Worm (Caenorhabditis elegans): ENCODE data around the gene dnc-4.
A peak's percentile ranks its signal among the peaks of the same experiment; 100 is the strongest.

dnc-4 gene

DNA sequence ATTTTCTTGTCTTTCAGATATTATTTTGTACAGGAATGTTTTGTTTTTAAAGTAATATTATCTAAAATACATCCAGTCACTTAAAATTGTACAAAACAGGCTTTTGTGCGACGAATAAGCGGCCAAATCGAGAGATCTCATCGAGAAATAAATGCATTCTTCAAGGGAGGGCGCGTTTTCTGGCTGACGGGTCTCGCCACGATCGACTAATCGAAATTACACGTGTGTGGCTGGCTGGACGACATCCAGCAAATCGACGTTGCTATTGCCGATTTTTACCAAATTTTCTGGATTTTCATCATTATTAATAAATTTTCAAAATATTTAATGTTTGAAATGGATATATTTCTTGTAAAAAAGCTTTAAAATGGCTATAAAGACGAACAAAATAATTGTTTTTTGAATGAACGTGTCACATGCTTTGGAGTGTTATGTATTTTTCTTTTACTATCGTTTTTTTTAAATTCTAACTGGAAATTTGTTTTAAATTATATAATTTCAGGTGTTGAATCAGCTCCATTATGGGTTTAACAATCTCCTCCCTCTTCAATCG, 37.5 kb downstream of the dnc-4 start, which contains the start of gene arf-5:
arf-5 (plus strand) TSS at position 503 of the 553 bp plus-strand sequence.
- TF ChIP-seq lsy-2 (tag; optimal IDR thresholded peaks at IDR 0.05) (peak; percentile 59), nhr-76 (tag; optimal IDR thresholded peaks at IDR 0.05) (no peak), unc-62 (GFP tag; optimal IDR thresholded peaks at IDR 0.05) (no peak), sem-2 (GFP tag; optimal IDR thresholded peaks at IDR 0.05) (no peak), ces-1 (GFP tag; optimal IDR thresholded peaks at IDR 0.05) (peak; percentile 41), mep-1 (tag; optimal IDR thresholded peaks at IDR 0.05) (peak; percentile 40)

DNA sequence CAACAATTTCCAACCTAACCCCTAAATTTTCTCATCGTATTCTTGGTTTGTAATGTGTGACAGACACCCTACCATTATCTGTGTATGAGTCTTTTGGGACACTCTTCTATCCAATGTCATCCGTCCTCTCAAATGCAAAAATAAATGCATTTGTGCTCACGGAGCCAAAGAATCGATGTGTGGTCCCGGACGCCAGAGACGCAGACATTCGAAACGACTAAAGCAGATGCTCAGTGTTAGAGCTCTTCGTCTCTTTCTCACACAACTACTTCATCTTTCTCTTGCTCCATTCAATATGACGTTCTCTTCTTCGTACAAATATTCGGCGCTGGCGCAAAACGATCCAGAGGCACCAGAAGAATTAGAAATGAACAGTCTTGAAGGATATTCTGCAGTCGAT, 40.0 kb downstream of the dnc-4 start, which contains the start of gene unc-24:
unc-24 (plus strand) TSS at position 283 of the 400 bp plus-strand sequence.
- no peak for TF ChIP-seq zip-8 (tag; optimal IDR thresholded peaks at IDR 0.05)
- TF ChIP-seq drap-1 (GFP tag; optimal IDR thresholded peaks at IDR 0.05): no peak
- TF ChIP-seq unc-120 (tag; optimal IDR thresholded peaks at IDR 0.05; ENCODE audit: poor library complexity, severe bottlenecking): peak; percentile 11
- TF ChIP-seq nhr-12 (tag; optimal IDR thresholded peaks at IDR 0.05): no peak
- TF ChIP-seq nhr-76 (tag; optimal IDR thresholded peaks at IDR 0.05): no peak
- TF ChIP-seq unc-39 (tag; optimal IDR thresholded peaks at IDR 0.05): no peak
- TF ChIP-seq bed-3 (GFP tag; optimal IDR thresholded peaks at IDR 0.05): no peak
- no peak for TF ChIP-seq elt-1 (tag; optimal IDR thresholded peaks at IDR 0.05; ENCODE audit: borderline replicate concordance, insufficient read depth)
- TF ChIP-seq tbx-8 (GFP tag; optimal IDR thresholded peaks at IDR 0.05): no peak
- peak; percentile 22 for TF ChIP-seq unc-62 (GFP tag; optimal IDR thresholded peaks at IDR 0.05)
- TF ChIP-seq mab-5 (tag; optimal IDR thresholded peaks at IDR 0.05): no peak
- peak; percentile 98 for TF ChIP-seq ces-1 (GFP tag; optimal IDR thresholded peaks at IDR 0.05)
- no peak for TF ChIP-seq ham-2 (GFP tag; optimal IDR thresholded peaks at IDR 0.05)
- TF ChIP-seq ceh-83 (GFP tag; optimal IDR thresholded peaks at IDR 0.05): no peak
- TF ChIP-seq nhr-28 (tag; optimal IDR thresholded peaks at IDR 0.05): no peak

ce11 chrIV:7977452-7977940, 42.1 kb downstream of the dnc-4 start, which contains the start of gene ora-1:
Gene ora-1 (plus strand): TSS chrIV:7977890.
- no peak for TF ChIP-seq mls-2 (tag; optimal IDR thresholded peaks at IDR 0.05)
- TF ChIP-seq mep-1 (tag; optimal IDR thresholded peaks at IDR 0.05): no peak
- TF ChIP-seq ces-1 (GFP tag; optimal IDR thresholded peaks at IDR 0.05): no peak
- no peak for TF ChIP-seq drap-1 (GFP tag; optimal IDR thresholded peaks at IDR 0.05)
- TF ChIP-seq snpc-4 (tag; optimal IDR thresholded peaks at IDR 0.05): no peak
- no peak for TF ChIP-seq M03D4.4 (tag; optimal IDR thresholded peaks at IDR 0.05)
- no peak for TF ChIP-seq zip-8 (tag; optimal IDR thresholded peaks at IDR 0.05)

DNA sequence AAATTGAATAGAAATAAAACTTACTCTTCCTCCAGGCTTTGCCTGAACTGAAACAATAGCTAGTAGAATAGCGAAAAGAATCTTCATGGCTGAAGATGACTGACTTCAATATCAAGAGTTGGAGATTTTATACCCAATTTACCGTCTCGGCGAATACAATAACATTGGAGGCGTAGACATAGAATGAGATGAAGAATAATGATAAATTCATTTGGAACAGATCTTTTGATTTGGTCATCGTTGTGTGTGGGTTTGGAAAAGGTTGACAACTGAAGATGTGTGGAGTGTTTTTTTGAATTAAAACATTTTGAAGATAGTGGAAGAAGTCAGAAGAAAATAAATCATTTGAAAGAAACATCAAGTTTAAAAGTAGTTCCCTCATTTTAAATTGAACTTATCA, 43.4 kb downstream of the dnc-4 start, which contains the start of gene F57H12.6:
F57H12.6 (minus strand) TSS at position 101 of the 400 bp plus-strand sequence.
- TF ChIP-seq unc-62 (GFP tag; optimal IDR thresholded peaks at IDR 0.05): no peak
- TF ChIP-seq sem-2 (GFP tag; optimal IDR thresholded peaks at IDR 0.05): no peak
- no peak for TF ChIP-seq cnd-1 (tag; optimal IDR thresholded peaks at IDR 0.05)
- TF ChIP-seq ceh-43 (GFP tag; optimal IDR thresholded peaks at IDR 0.05): no peak
- TF ChIP-seq ces-1 (GFP tag; optimal IDR thresholded peaks at IDR 0.05): no peak
- no peak for TF ChIP-seq nhr-2 (tag; optimal IDR thresholded peaks at IDR 0.05)
- TF ChIP-seq nhr-28 (tag; optimal IDR thresholded peaks at IDR 0.05): no peak
- no peak for TF ChIP-seq zip-8 (tag; optimal IDR thresholded peaks at IDR 0.05)
- TF ChIP-seq lin-32 (GFP tag; optimal IDR thresholded peaks at IDR 0.05): no peak
- TF ChIP-seq mls-2 (tag; optimal IDR thresholded peaks at IDR 0.05): no peak
- TF ChIP-seq drap-1 (GFP tag; optimal IDR thresholded peaks at IDR 0.05): no peak
- no peak for TF ChIP-seq snpc-4 (tag; optimal IDR thresholded peaks at IDR 0.05)
- no peak for TF ChIP-seq unc-39 (tag; optimal IDR thresholded peaks at IDR 0.05)
- no peak for TF ChIP-seq hlh-1 (tag; optimal IDR thresholded peaks at IDR 0.05)
- no peak for TF ChIP-seq flh-1 (GFP tag; optimal IDR thresholded peaks at IDR 0.05)
- no peak for TF ChIP-seq pha-4 (tag; optimal IDR thresholded peaks at IDR 0.05)
- TF ChIP-seq bed-3 (GFP tag; optimal IDR thresholded peaks at IDR 0.05): no peak
